Worm (Caenorhabditis elegans) whole organism, L4 larva: ENCODE data around the gene madf-11.

Experiments used
- F10B5.3 ChIP-seq: sonication (generic microtip); optimal IDR thresholded peaks from 2 replicates; lab custom pipeline; 2016; ENCODE audit warnings: mild to moderate bottlenecking, missing genetic modification characterization, missing compliant biosample characterization
- T26A8.4 ChIP-seq: fragments of 200-800 bp; sonication (Bioruptor generic); IDR thresholded peaks from 2 replicates; pipeline ENCODE4 v1.3.6; 2022; ENCODE audit warnings: missing genetic modification characterization, missing compliant biosample characterization
- Y105C5A.15 ChIP-seq: fragments of 200-800 bp; sonication (Bioruptor generic); IDR thresholded peaks from 2 replicates; pipeline ENCODE4 v1.3.6; 2022; ENCODE audit warnings: missing genetic modification characterization, missing compliant biosample characterization
- Y75B8A.6 ChIP-seq: fragments of 200-800 bp; sonication (Bioruptor generic); IDR thresholded peaks from 2 replicates; pipeline ENCODE4 v1.3.6; 2022; ENCODE audit warnings: missing genetic modification reagents, missing genetic modification characterization, missing compliant biosample characterization
- ZK337.2 ChIP-seq: fragments of 200-800 bp; sonication (Bioruptor generic); IDR thresholded peaks from 2 replicates; pipeline ENCODE4 v1.3.6; 2022; ENCODE audit warnings: missing genetic modification reagents, missing genetic modification characterization, missing compliant biosample characterization
- aha-1 ChIP-seq: fragments of 150-350 bp; peaks from one replicate; lab custom pipeline; 2014; ENCODE audit warnings: missing biosample characterization, missing genetic modification characterization
- ama-1 ChIP-seq: fragments of 150-350 bp; optimal IDR thresholded peaks from 2 replicates; lab custom pipeline; 2014; ENCODE audit warnings: inconsistent platforms, mixed read lengths
- arid-1 ChIP-seq: fragments of 200-800 bp; sonication (Bioruptor generic); conservative IDR thresholded peaks from 2 replicates; pipeline ENCODE4 v1.3.6; 2022; ENCODE audit warnings: missing genetic modification reagents, missing genetic modification characterization, missing compliant biosample characterization
- attf-4 ChIP-seq: sonication (generic microtip); optimal IDR thresholded peaks from 3 replicates; lab custom pipeline; 2017; ENCODE audit warnings: missing biosample characterization, missing genetic modification characterization
- ceh-20 ChIP-seq: fragments of 200-800 bp; sonication (Bioruptor generic); IDR thresholded peaks from 2 replicates; pipeline ENCODE4 v1.3.6; 2022; ENCODE audit warnings: missing genetic modification reagents, missing genetic modification characterization, missing compliant biosample characterization
- ceh-28 ChIP-seq: fragments of 150-350 bp; optimal IDR thresholded peaks from 2 replicates; lab custom pipeline; 2014; ENCODE audit warnings: missing biosample characterization, missing genetic modification reagents, missing genetic modification characterization
- ceh-32 ChIP-seq: sonication (generic microtip); optimal IDR thresholded peaks from 2 replicates; lab custom pipeline; 2016; ENCODE audit warnings: mild to moderate bottlenecking, missing genetic modification characterization, missing compliant biosample characterization; ENCODE audit not compliant: poor library complexity
- ceh-44 ChIP-seq: fragments of 200-800 bp; sonication (Bioruptor generic); IDR thresholded peaks from 2 replicates; pipeline ENCODE4 v1.3.6; 2022; ENCODE audit warnings: missing genetic modification reagents, missing genetic modification characterization, missing compliant biosample characterization
- ceh-62 ChIP-seq: sonication (generic microtip); optimal IDR thresholded peaks from 2 replicates; lab custom pipeline; 2017; ENCODE audit warnings: missing biosample characterization, missing genetic modification characterization
- cey-2 ChIP-seq: sonication (generic microtip); optimal IDR thresholded peaks from 3 replicates; lab custom pipeline; 2017; ENCODE audit warnings: missing genetic modification characterization, mild to moderate bottlenecking, missing compliant biosample characterization, antibody characterized with exemption, borderline replicate concordance; ENCODE audit not compliant: insufficient read depth
- daf-19 ChIP-seq: fragments of 200-800 bp; sonication (Bioruptor generic); conservative IDR thresholded peaks from 2 replicates; pipeline ENCODE4 v1.3.6; 2022; ENCODE audit warnings: missing genetic modification characterization, missing compliant biosample characterization
- dmd-8 ChIP-seq: fragments of 200-800 bp; sonication (Bioruptor generic); IDR thresholded peaks from 2 replicates; pipeline ENCODE4 v1.3.6; 2022; ENCODE audit warnings: missing genetic modification characterization, missing compliant biosample characterization
- duxl-1 ChIP-seq: sonication (generic microtip); optimal IDR thresholded peaks from 2 replicates; lab custom pipeline; 2016; ENCODE audit warnings: mild to moderate bottlenecking, missing genetic modification characterization, moderate library complexity, missing compliant biosample characterization; ENCODE audit not compliant: poor library complexity
- dve-1 ChIP-seq: sonication (generic microtip); optimal IDR thresholded peaks from 2 replicates; lab custom pipeline; 2017; ENCODE audit warnings: antibody characterized with exemption, mild to moderate bottlenecking, missing genetic modification characterization, missing compliant biosample characterization; ENCODE audit not compliant: insufficient read depth
- egl-43 ChIP-seq: fragments of 200-800 bp; sonication (Bioruptor generic); IDR thresholded peaks from 2 replicates; pipeline ENCODE4 v1.3.6; 2022; ENCODE audit warnings: missing genetic modification reagents, missing genetic modification characterization, missing compliant biosample characterization
- fos-1 ChIP-seq: fragments of 150-350 bp; optimal IDR thresholded peaks from 2 replicates; lab custom pipeline; 2014; ENCODE audit warnings: missing biosample characterization, missing genetic modification characterization
- gei-8 ChIP-seq: fragments of 200-800 bp; sonication (Bioruptor generic); optimal IDR thresholded peaks from 2 replicates; lab custom pipeline; 2018; ENCODE audit warnings: mild to moderate bottlenecking, missing genetic modification characterization, missing compliant biosample characterization
- hif-1 ChIP-seq, 2 experiments: sonication (generic microtip); optimal IDR thresholded peaks; 2 replicates each; lab custom pipeline; 2016 to 2017; ENCODE audit warnings: missing compliant biosample characterization in 2 of 2, missing genetic modification characterization in 2 of 2, missing genetic modification reagents in 2 of 2, missing genotype in 2 of 2, mild to moderate bottlenecking in 1 of 2
- hlh-11 ChIP-seq: fragments of 200-800 bp; sonication (Bioruptor generic); optimal IDR thresholded peaks from 2 replicates; lab custom pipeline; 2018; ENCODE audit warnings: mild to moderate bottlenecking, missing genetic modification characterization, missing compliant biosample characterization
- hmg-1.1 ChIP-seq: fragments of 200-800 bp; sonication (Bioruptor generic); IDR thresholded peaks from 2 replicates; pipeline ENCODE4 v1.3.6; 2022; ENCODE audit warnings: missing genetic modification reagents, missing genetic modification characterization, missing compliant biosample characterization
- lin-1 ChIP-seq: fragments of 200-800 bp; sonication (Bioruptor generic); IDR thresholded peaks from 2 replicates; pipeline ENCODE4 v1.3.6; 2022; ENCODE audit warnings: missing genetic modification reagents, missing genetic modification characterization, missing compliant biosample characterization
- lin-13 ChIP-seq: fragments of 150-350 bp; optimal IDR thresholded peaks from 2 replicates; lab custom pipeline; 2014; ENCODE audit warnings: missing biosample characterization, missing genetic modification reagents, missing genetic modification characterization
- lin-38 ChIP-seq: fragments of 200-800 bp; sonication (Bioruptor generic); IDR thresholded peaks from 2 replicates; pipeline ENCODE4 v1.3.6; 2022; ENCODE audit warnings: missing genetic modification reagents, missing genetic modification characterization, missing compliant biosample characterization
- lir-3 ChIP-seq: sonication (generic microtip); optimal IDR thresholded peaks from 2 replicates; lab custom pipeline; 2016; ENCODE audit warnings: mild to moderate bottlenecking, missing genetic modification characterization, missing compliant biosample characterization
- lsy-2 ChIP-seq, 2 experiments: fragments of 150-350 bp in 1 of 2; sonication (generic microtip) in 1 of 2; optimal IDR thresholded peaks; 2 replicates each; lab custom pipeline; 2014 to 2017; ENCODE audit warnings: missing biosample characterization in 2 of 2, missing genetic modification characterization in 2 of 2
- madf-5 ChIP-seq, 2 experiments: fragments of 200-800 bp; sonication (Bioruptor generic); IDR thresholded peaks; 2 replicates each; pipeline ENCODE4 v1.3.6; 2022; ENCODE audit warnings: missing compliant biosample characterization in 2 of 2, missing genetic modification characterization in 2 of 2
- madf-9 ChIP-seq: fragments of 200-800 bp; sonication (Bioruptor generic); conservative IDR thresholded peaks from 2 replicates; pipeline ENCODE4 v1.3.6; 2022; ENCODE audit warnings: missing genetic modification reagents, missing genetic modification characterization, missing compliant biosample characterization
- mdl-1 ChIP-seq, 2 experiments: fragments of 150-350 bp in 1 of 2; sonication (generic microtip) in 1 of 2; optimal IDR thresholded peaks; 2 replicates each; lab custom pipeline; 2014 to 2017; ENCODE audit warnings: missing biosample characterization in 2 of 2, missing genetic modification characterization in 2 of 2
- mep-1 ChIP-seq: fragments of 150-350 bp; sonication (generic microtip); optimal IDR thresholded peaks from 3 replicates; lab custom pipeline; 2014; ENCODE audit warnings: missing biosample characterization, missing genetic modification characterization
- mes-2 ChIP-seq: sonication (generic microtip); optimal IDR thresholded peaks from 2 replicates; lab custom pipeline; 2016; ENCODE audit warnings: missing genotype, mild to moderate bottlenecking, missing genetic modification characterization, missing compliant biosample characterization; ENCODE audit not compliant: poor library complexity, severe bottlenecking
- mxl-2 ChIP-seq: fragments of 200-800 bp; sonication (Bioruptor generic); conservative IDR thresholded peaks from 2 replicates; pipeline ENCODE4 v1.3.6; 2022; ENCODE audit warnings: missing genetic modification reagents, missing genetic modification characterization, missing compliant biosample characterization
- nhr-28 ChIP-seq: fragments of 150-350 bp; optimal IDR thresholded peaks from 2 replicates; lab custom pipeline; 2014; ENCODE audit warnings: missing biosample characterization, missing genetic modification characterization
- nhr-48 ChIP-seq: sonication (generic microtip); optimal IDR thresholded peaks from 2 replicates; lab custom pipeline; 2016; ENCODE audit warnings: mild to moderate bottlenecking, missing genetic modification characterization, missing compliant biosample characterization
- nhr-6 ChIP-seq: fragments of 150-350 bp; optimal IDR thresholded peaks from 2 replicates; lab custom pipeline; 2014; ENCODE audit warnings: missing biosample characterization, missing genetic modification characterization
- nhr-77 ChIP-seq: fragments of 150-350 bp; optimal IDR thresholded peaks from 2 replicates; lab custom pipeline; 2014; ENCODE audit warnings: missing biosample characterization, missing genetic modification characterization
- pha-4 ChIP-seq, 2 experiments: fragments of 150-350 bp in 1 of 2; fragments of 200-800 bp in 1 of 2; sonication (Bioruptor generic) in 1 of 2; IDR thresholded peaks in 1 of 2; optimal IDR thresholded peaks in 1 of 2; 2 replicates each; pipeline versions ENCODE4 v1.3.6 to Lab custom; 2014 to 2022; ENCODE audit warnings: missing genetic modification characterization in 2 of 2, missing genetic modification reagents in 2 of 2, missing biosample characterization in 1 of 2, missing compliant biosample characterization in 1 of 2
- saeg-2 ChIP-seq: fragments of 200-800 bp; sonication (Bioruptor generic); IDR thresholded peaks from 2 replicates; pipeline ENCODE4 v1.3.6; 2022; ENCODE audit warnings: missing genetic modification reagents, missing genetic modification characterization, missing compliant biosample characterization
- spr-3 ChIP-seq: fragments of 200-800 bp; sonication (Bioruptor generic); optimal IDR thresholded peaks from 2 replicates; lab custom pipeline; 2018; ENCODE audit warnings: mild to moderate bottlenecking, missing genetic modification characterization, missing compliant biosample characterization
- tag-97 ChIP-seq: fragments of 200-800 bp; sonication (Bioruptor generic); IDR thresholded peaks from 2 replicates; pipeline ENCODE4 v1.3.6; 2022; ENCODE audit warnings: missing genetic modification characterization, missing compliant biosample characterization
- tra-1 ChIP-seq: fragments of 200-800 bp; sonication (Bioruptor generic); IDR thresholded peaks from 2 replicates; pipeline ENCODE4 v1.3.6; 2022; ENCODE audit warnings: missing genetic modification reagents, missing genetic modification characterization, missing compliant biosample characterization
- vab-7 ChIP-seq: fragments of 200-800 bp; sonication (Bioruptor generic); IDR thresholded peaks from 2 replicates; pipeline ENCODE4 v1.3.6; 2022; ENCODE audit warnings: missing genetic modification reagents, missing genetic modification characterization, missing compliant biosample characterization
- zag-1 ChIP-seq: fragments of 150-350 bp; optimal IDR thresholded peaks from 2 replicates; lab custom pipeline; 2014; ENCODE audit warnings: missing biosample characterization, missing genetic modification characterization
- ztf-7 ChIP-seq: fragments of 150-350 bp; optimal IDR thresholded peaks from 2 replicates; lab custom pipeline; 2014; ENCODE audit warnings: missing biosample characterization, missing genetic modification characterization

The madf-11 gene

DNA sequence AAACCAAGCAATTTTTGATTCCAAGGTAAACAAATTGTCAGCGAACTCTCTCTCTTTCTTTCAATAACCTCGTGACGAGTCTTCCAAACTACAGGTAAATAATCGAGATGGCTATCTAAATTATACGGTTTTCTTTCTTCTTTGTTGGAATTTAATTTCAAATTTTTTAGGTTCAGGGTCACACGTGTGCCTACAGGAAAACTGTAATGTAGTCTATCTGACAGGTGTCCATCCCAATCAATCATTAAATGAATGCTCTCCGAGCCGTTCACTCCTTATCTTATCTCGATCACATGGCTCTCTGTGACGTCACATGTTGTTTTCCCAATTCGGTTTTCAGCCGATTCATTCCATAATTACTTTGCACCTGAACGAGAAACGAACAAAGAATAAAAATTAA lies 50.2 kb downstream of the madf-11 start (continued):
- TF ChIP-seq hif-1 (tag; optimal IDR thresholded peaks at IDR 0.05; lab: Kevin White, UChicago) = no peak
- TF ChIP-seq F10B5.3 (tag; lab: Kevin White, UChicago) = no peak
- no peak for TF ChIP-seq egl-43
- no peak for TF ChIP-seq madf-5 (GFP tag; IDR thresholded peaks at IDR 0.05; lab: Robert Waterston, UW)
- TF ChIP-seq lin-38 (GFP tag; lab: Robert Waterston, UW) = peak; percentile 28; the same call in 1 of the 2 replicates
- no peak; the same call in 1 of the 2 replicates for TF ChIP-seq T26A8.4
- no peak for TF ChIP-seq lir-3 (tag; lab: Kevin White, UChicago)
- TF ChIP-seq ceh-20 = peak; percentile 31; the same call in 1 of the 2 replicates
- peak; percentile 77 for TF ChIP-seq hlh-11 (tag; lab: Kevin White, UChicago)
- 0 out of 2 replicates have a peak, but pooled peaks have one; percentile 42 for TF ChIP-seq Y75B8A.6 (GFP tag; lab: Robert Waterston, UW)
- TF ChIP-seq lin-1 (GFP tag; lab: Robert Waterston, UW) = peak; percentile 71; the same call in 1 of the 2 replicates
- TF ChIP-seq gei-8 (GFP tag; lab: Kevin White, UChicago) = no peak
- peak in 1 of 2 experiments; percentile 29 for TF ChIP-seq lsy-2 (tag; optimal IDR thresholded peaks at IDR 0.05; lab: Kevin White, UChicago)
- TF ChIP-seq nhr-28 = peak; percentile 70
- peak; percentile 16 for TF ChIP-seq mes-2 (tag; lab: Kevin White, UChicago)
- no peak for TF ChIP-seq tag-97 (GFP tag; lab: Robert Waterston, UW)
- TF ChIP-seq pha-4 (GFP tag; IDR thresholded peaks at IDR 0.05; lab: Robert Waterston, UW) = 0 out of 2 replicates have a peak, but pooled peaks have one; percentile 23
- no peak for TF ChIP-seq pha-4 (tag; optimal IDR thresholded peaks at IDR 0.05; lab: Kevin White, UChicago)
- TF ChIP-seq duxl-1 (tag; lab: Kevin White, UChicago) = no peak
- TF ChIP-seq dmd-8 = no peak
- TF ChIP-seq mxl-2 = no peak
- no peak for TF ChIP-seq daf-19 (GFP tag; lab: Robert Waterston, UW)
- no peak for TF ChIP-seq vab-7
- no peak for TF ChIP-seq fos-1 (tag; lab: Kevin White, UChicago)
- TF ChIP-seq madf-9 (GFP tag; lab: Robert Waterston, UW) = no peak
- no peak for TF ChIP-seq ceh-62 (tag; lab: Kevin White, UChicago)
- TF ChIP-seq arid-1 (GFP tag; lab: Robert Waterston, UW) = no peak
- TF ChIP-seq lin-13 (GFP tag; lab: Kevin White, UChicago) = no peak
- TF ChIP-seq dve-1 (tag; lab: Kevin White, UChicago) = peak; percentile 93
- TF ChIP-seq mdl-1 (tag; optimal IDR thresholded peaks at IDR 0.05; lab: Kevin White, UChicago) = peak in 1 of 2 experiments; percentile 5
- no peak for TF ChIP-seq ZK337.2
- TF ChIP-seq attf-4 (tag; lab: Kevin White, UChicago) = no peak
- peak; percentile 27 for TF ChIP-seq nhr-48 (tag; lab: Kevin White, UChicago)
- no peak for TF ChIP-seq ama-1 (lab: Kevin White, UChicago)
- TF ChIP-seq ceh-44 (GFP tag; lab: Robert Waterston, UW) = no peak
- TF ChIP-seq ceh-28 (tag; lab: Kevin White, UChicago) = no peak
- TF ChIP-seq, all 104 proteins: peak for 23

- no peak for TF ChIP-seq gei-8 (GFP tag; lab: Kevin White, UChicago)
- TF ChIP-seq dmd-8 = no peak
- peak; percentile 59; the same call in 1 of the 2 replicates for TF ChIP-seq ceh-20
- TF ChIP-seq cey-2 (tag; lab: Kevin White, UChicago) = no peak
- TF ChIP-seq nhr-6 = peak; percentile 38
- TF ChIP-seq hmg-1.1 (GFP tag; lab: Robert Waterston, UW) = no peak
- TF ChIP-seq ztf-7 (tag; lab: Kevin White, UChicago) = peak; percentile 13
- TF ChIP-seq mes-2 (tag; lab: Kevin White, UChicago) = peak; percentile 21
- TF ChIP-seq zag-1 (tag; lab: Kevin White, UChicago) = no peak
- no peak for TF ChIP-seq saeg-2 (GFP tag; lab: Robert Waterston, UW)
- peak; percentile 92 for TF ChIP-seq ama-1 (lab: Kevin White, UChicago)
- TF ChIP-seq mep-1 = peak; percentile 71
- TF ChIP-seq daf-19 (GFP tag; lab: Robert Waterston, UW) = no peak
- peak; percentile 89 for TF ChIP-seq aha-1
- TF ChIP-seq tra-1 (GFP tag; lab: Robert Waterston, UW) = peak; percentile 74
- peak; percentile 84 for TF ChIP-seq nhr-77 (tag; lab: Kevin White, UChicago)
- TF ChIP-seq fos-1 (tag; lab: Kevin White, UChicago) = no peak
- TF ChIP-seq ceh-32 (tag; lab: Kevin White, UChicago) = no peak
- TF ChIP-seq spr-3 (GFP tag; lab: Kevin White, UChicago) = no peak
- TF ChIP-seq attf-4 (tag; lab: Kevin White, UChicago) = no peak
- no peak for TF ChIP-seq Y105C5A.15 (GFP tag; lab: Robert Waterston, UW)
Observed at ce11 chrIII:5552072-5552667, 51.1 kb downstream of the madf-11 start, which contains the start of gene F09F7.6. Gene F09F7.6, minus strand, starts transcription at chrIII:5552135.
